Fruit fly (Drosophila melanogaster) ovary, adult (tissue): Measurements from ENCODE around the gene ru.

Experiments
- CG17801 ChIP-seq: fragments of 200-800 bp; optimal IDR thresholded peaks from 2 replicates; lab custom pipeline; 2019; ENCODE audit warnings: missing biosample characterization, mild to moderate bottlenecking, missing genetic modification characterization, moderate library complexity; ENCODE audit not compliant: partially characterized antibody

ru gene

dm6 chr3L:1370099-1370678 lies at the start of gene ru:
Gene ru (plus strand): TSS chr3L:1370628.
- no peak for TF ChIP-seq CG17801 (GFP tag; lab: Kevin White, UChicago)

- TF ChIP-seq CG17801 (GFP tag; lab: Kevin White, UChicago), result no peak
Observed at dm6 chr3L:1320931-1321556, 49.4 kb upstream of the ru start.

DNA sequence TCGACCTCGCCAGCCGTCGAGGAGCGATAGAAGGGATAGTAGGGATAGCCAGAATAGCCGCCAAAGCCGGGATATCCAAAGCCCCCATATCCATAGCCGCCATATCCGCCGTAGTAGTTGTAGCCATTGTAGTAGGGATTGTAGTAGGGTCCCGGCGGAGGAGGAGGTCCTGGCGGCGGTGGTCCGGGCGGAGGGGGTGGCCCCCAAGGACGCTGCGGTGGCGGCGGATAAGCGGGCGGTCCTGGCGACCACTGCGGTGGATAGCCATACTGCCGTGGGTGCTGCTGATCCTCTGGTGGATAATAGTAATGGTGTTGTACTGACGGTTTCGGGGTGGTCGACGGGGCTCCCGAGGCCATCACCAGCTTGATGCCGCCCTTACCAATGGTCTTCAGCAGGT lies 48.3 kb upstream of the ru start:
- TF ChIP-seq CG17801 (GFP tag; lab: Kevin White, UChicago), result no peak

dm6 chr3L:1322706-1323105 lies 47.7 kb upstream of the ru start, which contains the start of gene CG9184:
Gene CG9184 (minus strand): TSS chr3L:1322806.
- TF ChIP-seq CG17801 (GFP tag; lab: Kevin White, UChicago), result no peak

- TF ChIP-seq CG17801 (GFP tag; lab: Kevin White, UChicago), result no peak
Observed at dm6 chr3L:1323136-1323535, 47.3 kb upstream of the ru start.

DNA sequence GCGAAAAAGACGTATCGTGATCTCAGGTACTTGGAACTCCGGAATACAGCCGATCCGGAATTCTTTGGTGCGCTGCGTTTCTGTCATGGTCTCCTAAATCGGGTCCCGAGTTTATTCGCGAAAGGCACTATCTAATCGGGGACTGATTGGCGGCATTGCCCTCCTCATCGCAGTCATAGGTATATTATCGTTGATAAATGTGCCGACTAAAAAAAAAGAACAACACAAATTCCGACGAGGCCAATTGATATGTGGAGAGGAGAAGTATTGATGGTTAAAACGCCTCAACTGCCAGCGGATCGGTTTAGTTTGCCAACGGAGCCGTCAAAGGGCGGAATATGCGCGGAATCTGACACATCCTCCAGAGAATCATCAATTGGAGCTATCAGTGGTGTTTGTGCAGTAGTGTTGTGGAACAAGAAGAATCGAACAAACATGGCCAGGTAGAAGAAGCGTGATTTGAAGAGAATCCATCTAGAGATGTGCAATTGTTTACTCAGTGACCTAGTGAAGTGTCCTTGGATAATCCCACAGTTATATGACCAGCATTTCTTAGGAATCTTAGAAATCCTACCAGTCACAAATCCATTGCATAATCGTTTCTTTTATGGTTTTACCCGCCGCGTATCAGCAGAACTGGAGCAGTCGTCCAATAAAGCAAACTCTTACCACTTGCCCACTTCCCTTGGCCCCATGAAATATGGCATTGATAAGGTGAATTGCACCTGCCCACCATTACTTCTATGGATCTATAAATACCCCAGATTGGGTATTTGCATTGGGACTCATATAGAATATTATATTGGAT lies 45.4 kb upstream of the ru start:
- no peak for TF ChIP-seq CG17801 (GFP tag; lab: Kevin White, UChicago)

DNA sequence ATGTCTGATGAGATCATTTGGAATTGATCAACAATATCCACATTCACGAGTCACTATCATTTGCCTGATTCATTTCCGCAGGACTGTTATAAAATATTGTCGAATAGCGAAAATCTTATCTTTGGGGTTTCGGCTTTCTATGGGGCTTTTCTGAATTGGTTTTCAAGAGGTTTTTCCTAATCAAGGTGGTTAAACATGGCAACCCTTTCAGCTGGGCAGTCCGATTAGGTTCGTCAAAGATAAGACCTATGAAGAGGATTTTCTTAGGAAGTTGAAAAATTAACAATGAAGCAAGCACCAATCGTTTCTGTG lies 44.8 kb upstream of the ru start:
- no peak for TF ChIP-seq CG17801 (GFP tag; lab: Kevin White, UChicago)

dm6 chr3L:1329724-1330123 lies 40.7 kb upstream of the ru start, which contains the start of gene ND-ACP:
Gene ND-ACP (plus strand): TSS chr3L:1329949.
- no peak for TF ChIP-seq CG17801 (GFP tag; lab: Kevin White, UChicago)

- no peak for TF ChIP-seq CG17801 (GFP tag; lab: Kevin White, UChicago)
Observed at dm6 chr3L:1330420-1330819, 40.0 kb upstream of the ru start.

DNA sequence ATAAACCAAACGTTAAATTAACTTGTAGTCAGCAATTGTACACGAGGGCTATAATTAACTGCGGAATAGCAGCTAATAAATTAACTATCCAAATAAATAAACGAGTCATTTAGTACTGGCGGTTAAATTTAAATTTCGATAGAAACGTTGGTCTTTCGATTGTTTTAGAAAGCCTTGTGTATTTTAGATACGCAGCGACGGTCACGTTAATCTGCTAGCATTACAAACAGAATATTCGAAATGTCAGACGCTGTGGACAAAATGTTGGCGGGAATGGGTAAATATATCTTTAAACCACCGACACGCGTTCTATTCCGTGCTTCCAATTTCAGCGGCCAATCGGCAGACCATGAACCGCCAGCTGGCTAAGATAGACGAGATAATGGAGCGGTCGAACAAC lies 38.9 kb upstream of the ru start, which contains the start of gene msd1:
Gene msd1 (plus strand): TSS at position 203 of the 400 bp plus-strand sequence.
- no peak for TF ChIP-seq CG17801 (GFP tag; lab: Kevin White, UChicago)

DNA sequence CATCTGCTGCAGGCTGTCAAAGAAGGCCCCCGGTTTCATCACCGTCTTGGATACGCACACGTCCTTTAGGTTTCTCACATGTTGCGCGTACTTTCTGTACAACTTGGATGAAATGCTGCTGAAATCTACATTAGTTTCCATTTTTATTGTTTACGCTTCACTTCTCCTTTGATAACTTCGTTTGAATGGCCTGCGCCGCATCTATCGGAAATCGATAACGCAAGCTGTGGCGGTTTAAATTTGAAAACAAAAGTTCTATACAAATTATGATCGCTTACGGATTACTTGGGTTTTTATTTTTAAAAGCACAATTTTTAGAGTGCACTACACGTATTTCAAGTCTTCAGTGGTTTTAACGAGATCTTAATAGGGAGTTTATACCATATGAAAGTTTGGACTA lies 37.5 kb upstream of the ru start, which contains the start of gene msd5:
Gene msd5 (minus strand): TSS at position 174 of the 400 bp plus-strand sequence.
- TF ChIP-seq CG17801 (GFP tag; lab: Kevin White, UChicago), result no peak

dm6 chr3L:1334571-1335427 lies 35.6 kb upstream of the ru start, which contains the start of the genes Hmbs and CG2211:
Gene Hmbs (plus strand): TSS chr3L:1334889.
Gene CG2211 (minus strand): TSS chr3L:1335359.
- TF ChIP-seq CG17801 (GFP tag; lab: Kevin White, UChicago), result peak; percentile 85

dm6 chr3L:1335428-1335764 lies 35.0 kb upstream of the ru start:
- TF ChIP-seq CG17801 (GFP tag; lab: Kevin White, UChicago), result peak; percentile 40
